Worm (Caenorhabditis elegans) whole organism, young adult: Measurements from ENCODE around the gene B0546.3.
"Not testable (repeated sequence)": the region's sequence is repeated elsewhere in the genome, so short reads cannot be mapped to it uniquely, and the experiment has no call there.

ENCODE experiments used
- B0035.1 ChIP-seq: sonication (generic microtip); optimal IDR thresholded peaks from 2 replicates; lab custom pipeline; 2016; ENCODE audit warnings: missing genetic modification characterization, mild to moderate bottlenecking, missing compliant biosample characterization, missing genotype, missing genetic modification reagents
- F23B12.7 ChIP-seq: sonication (generic microtip); optimal IDR thresholded peaks from 2 replicates; lab custom pipeline; 2017; ENCODE audit warnings: missing genetic modification characterization, mild to moderate bottlenecking, missing compliant biosample characterization, antibody characterized with exemption, moderate library complexity; ENCODE audit not compliant: insufficient read depth
- F33H1.4 ChIP-seq: fragments of 200-800 bp; sonication (Bioruptor generic); IDR thresholded peaks from 2 replicates; pipeline ENCODE4 v1.3.6; 2022; ENCODE audit warnings: missing genetic modification reagents, missing genetic modification characterization, missing compliant biosample characterization
- F57C9.4 ChIP-seq: sonication (generic microtip); optimal IDR thresholded peaks from 2 replicates; lab custom pipeline; 2017; ENCODE audit warnings: mild to moderate bottlenecking, missing genetic modification characterization, missing compliant biosample characterization
- T07F8.4 ChIP-seq: sonication (generic microtip); optimal IDR thresholded peaks from 2 replicates; lab custom pipeline; 2016; ENCODE audit warnings: mild to moderate bottlenecking, missing genetic modification characterization, moderate library complexity, missing compliant biosample characterization
- Y56A3A.18 ChIP-seq: fragments of 200-800 bp; sonication (Bioruptor generic); IDR thresholded peaks from 2 replicates; pipeline ENCODE4 v1.3.6; 2022; ENCODE audit warnings: missing genetic modification reagents, missing genetic modification characterization, missing compliant biosample characterization
- Y79H2A.3 ChIP-seq: fragments of 200-800 bp; sonication (Bioruptor generic); conservative IDR thresholded peaks from 2 replicates; pipeline ENCODE4 v1.3.6; 2022; ENCODE audit warnings: missing genetic modification reagents, missing genetic modification characterization, missing compliant biosample characterization
- akir-1 ChIP-seq: fragments of 200-800 bp; sonication (Bioruptor generic); optimal IDR thresholded peaks from 2 replicates; lab custom pipeline; 2018; ENCODE audit warnings: mild to moderate bottlenecking, missing genetic modification characterization, moderate library complexity, missing compliant biosample characterization
- aptf-3 ChIP-seq: fragments of 200-800 bp; sonication (Bioruptor generic); IDR thresholded peaks from 2 replicates; pipeline ENCODE4 v1.3.6; 2022; ENCODE audit warnings: missing genetic modification characterization, missing compliant biosample characterization
- athp-1 ChIP-seq: sonication (generic microtip); optimal IDR thresholded peaks from 2 replicates; lab custom pipeline; 2017; ENCODE audit warnings: mild to moderate bottlenecking, missing genetic modification characterization, missing compliant biosample characterization
- bed-2 ChIP-seq: fragments of 200-800 bp; sonication (Bioruptor generic); IDR thresholded peaks from 2 replicates; pipeline ENCODE4 v1.3.6; 2022; ENCODE audit warnings: missing genetic modification reagents, missing genetic modification characterization, missing compliant biosample characterization
- ccch-3 ChIP-seq: fragments of 200-800 bp; sonication (Bioruptor generic); optimal IDR thresholded peaks from 2 replicates; lab custom pipeline; 2018; ENCODE audit warnings: mild to moderate bottlenecking, missing genetic modification characterization, missing compliant biosample characterization
- ceh-40 ChIP-seq: fragments of 200-800 bp; sonication (Bioruptor generic); IDR thresholded peaks from 2 replicates; pipeline ENCODE4 v1.3.6; 2022; ENCODE audit warnings: missing genetic modification characterization, missing compliant biosample characterization
- dpl-1 ChIP-seq: fragments of 150-350 bp; optimal IDR thresholded peaks from 2 replicates; lab custom pipeline; 2014; ENCODE audit warnings: missing biosample characterization, missing genetic modification reagents, missing genetic modification characterization
- ekl-4 ChIP-seq: fragments of 200-800 bp; sonication (Bioruptor generic); IDR thresholded peaks from 2 replicates; pipeline ENCODE4 v1.3.6; 2022; ENCODE audit warnings: missing genetic modification reagents, missing genetic modification characterization, missing compliant biosample characterization
- fkh-3 ChIP-seq: sonication (generic microtip); optimal IDR thresholded peaks from 2 replicates; lab custom pipeline; 2016; ENCODE audit warnings: mild to moderate bottlenecking, missing genetic modification characterization, missing compliant biosample characterization
- hmg-20 ChIP-seq: fragments of 200-800 bp; sonication (Bioruptor generic); IDR thresholded peaks from 2 replicates; pipeline ENCODE4 v1.3.6; 2022; ENCODE audit warnings: missing genetic modification reagents, missing genetic modification characterization, missing compliant biosample characterization
- lin-40 ChIP-seq: sonication (generic microtip); optimal IDR thresholded peaks from 2 replicates; lab custom pipeline; 2016; ENCODE audit warnings: missing genetic modification characterization, mild to moderate bottlenecking, missing compliant biosample characterization, missing genotype, missing genetic modification reagents
- lin-54 ChIP-seq: fragments of 200-800 bp; sonication (Bioruptor generic); optimal IDR thresholded peaks from 2 replicates; lab custom pipeline; 2018; ENCODE audit warnings: mild to moderate bottlenecking, missing genetic modification characterization, missing compliant biosample characterization
- madf-10 ChIP-seq: sonication (generic microtip); optimal IDR thresholded peaks from 2 replicates; lab custom pipeline; 2016; ENCODE audit warnings: mild to moderate bottlenecking, missing genetic modification characterization, missing compliant biosample characterization
- mxl-1 ChIP-seq: sonication (generic microtip); optimal IDR thresholded peaks from 2 replicates; lab custom pipeline; 2016; ENCODE audit warnings: missing genetic modification characterization, missing compliant biosample characterization
- nfya-2 ChIP-seq: fragments of 200-800 bp; sonication (Bioruptor generic); IDR thresholded peaks from 2 replicates; pipeline ENCODE4 v1.3.6; 2022; ENCODE audit warnings: missing genetic modification reagents, missing genetic modification characterization, missing compliant biosample characterization
- nhr-179 ChIP-seq: sonication (generic microtip); optimal IDR thresholded peaks from 2 replicates; lab custom pipeline; 2016; ENCODE audit warnings: mild to moderate bottlenecking, missing genetic modification characterization, missing compliant biosample characterization
- nhr-27 ChIP-seq: fragments of 200-800 bp; sonication (Bioruptor generic); optimal IDR thresholded peaks from 2 replicates; lab custom pipeline; 2018; ENCODE audit warnings: mild to moderate bottlenecking, missing genetic modification characterization, moderate library complexity, missing compliant biosample characterization
- pbrm-1 ChIP-seq: fragments of 200-800 bp; sonication (Bioruptor generic); IDR thresholded peaks from 2 replicates; pipeline ENCODE4 v1.3.6; 2022; ENCODE audit warnings: missing genetic modification reagents, missing genetic modification characterization, missing compliant biosample characterization
- rcor-1 ChIP-seq: fragments of 200-800 bp; sonication (Bioruptor generic); IDR thresholded peaks from 2 replicates; pipeline ENCODE4 v1.3.6; 2022; ENCODE audit warnings: missing genetic modification reagents, missing genetic modification characterization, missing compliant biosample characterization
- sdz-38 ChIP-seq: sonication (generic microtip); optimal IDR thresholded peaks from 2 replicates; lab custom pipeline; 2016; ENCODE audit warnings: missing genotype, missing genetic modification characterization, missing compliant biosample characterization
- somi-1 ChIP-seq: fragments of 200-800 bp; sonication (Bioruptor generic); optimal IDR thresholded peaks from 2 replicates; lab custom pipeline; 2018; ENCODE audit warnings: mild to moderate bottlenecking, missing genetic modification characterization, missing compliant biosample characterization
- tbp1 ChIP-seq: fragments of 200-800 bp; sonication (Bioruptor generic); optimal IDR thresholded peaks from 2 replicates; lab custom pipeline; 2018; ENCODE audit warnings: mild to moderate bottlenecking, missing genetic modification characterization, missing compliant biosample characterization
- zfh-2 ChIP-seq: fragments of 200-800 bp; sonication (Bioruptor generic); conservative IDR thresholded peaks from 2 replicates; pipeline ENCODE4 v1.3.6; 2022; ENCODE audit warnings: missing genetic modification reagents, missing genetic modification characterization, missing compliant biosample characterization
- zim-3 ChIP-seq: sonication (generic microtip); optimal IDR thresholded peaks from 2 replicates; lab custom pipeline; 2017; ENCODE audit warnings: mild to moderate bottlenecking, missing genetic modification characterization, moderate library complexity, missing compliant biosample characterization
- ztf-28 ChIP-seq: fragments of 200-800 bp; sonication (Bioruptor generic); IDR thresholded peaks from 2 replicates; pipeline ENCODE4 v1.3.6; 2022; ENCODE audit warnings: missing genetic modification reagents, missing genetic modification characterization, missing compliant biosample characterization

B0546.3 gene

ce11 chrIV:3336585-3336984, 46.1 kb downstream of the B0546.3 start, which contains the start of gene F42A6.6 (continued):
- TF ChIP-seq dpl-1 (GFP tag; lab: Kevin White, UChicago) = no peak
- peak; percentile 48 for TF ChIP-seq F23B12.7 (tag; lab: Kevin White, UChicago)
- TF ChIP-seq bed-2 (GFP tag; lab: Robert Waterston, UW) = no peak
- TF ChIP-seq aptf-3 (GFP tag; lab: Robert Waterston, UW) = peak; percentile 92
- no peak for TF ChIP-seq T07F8.4 (tag; lab: Kevin White, UChicago)
- 0 out of 2 replicates have a peak, but pooled peaks have one; percentile 42 for TF ChIP-seq ztf-28 (GFP tag; lab: Robert Waterston, UW)
- no peak for TF ChIP-seq zfh-2
- peak; percentile 92 for TF ChIP-seq Y79H2A.3 (GFP tag; lab: Robert Waterston, UW)
- TF ChIP-seq akir-1 (GFP tag; lab: Kevin White, UChicago) = no peak
- peak; percentile 86 for TF ChIP-seq ekl-4 (GFP tag; lab: Robert Waterston, UW)
- 0 out of 2 replicates have a peak, but pooled peaks have one; percentile 39 for TF ChIP-seq hmg-20 (GFP tag; lab: Robert Waterston, UW)
- no peak for TF ChIP-seq ceh-40 (GFP tag; lab: Robert Waterston, UW)
- no peak for TF ChIP-seq sdz-38 (tag; lab: Kevin White, UChicago)
- peak; percentile 4 for TF ChIP-seq lin-40 (tag; lab: Kevin White, UChicago)
- TF ChIP-seq nfya-2 (GFP tag; lab: Robert Waterston, UW) = no peak; the same call in 1 of the 2 replicates
- peak; percentile 58 for TF ChIP-seq tbp1 (GFP tag; lab: Kevin White, UChicago)
- TF ChIP-seq rcor-1 (GFP tag; lab: Robert Waterston, UW) = peak; percentile 75
- peak; percentile 83 for TF ChIP-seq pbrm-1 (GFP tag; lab: Robert Waterston, UW)
- TF ChIP-seq madf-10 (tag; lab: Kevin White, UChicago) = no peak
- TF ChIP-seq zim-3 = peak; percentile 62
- TF ChIP-seq fkh-3 (tag; lab: Kevin White, UChicago) = peak; percentile 87
- TF ChIP-seq Y56A3A.18 = peak; percentile 83; the same call in 1 of the 2 replicates
- TF ChIP-seq F57C9.4 = peak; percentile 66
- TF ChIP-seq nhr-27 (tag; lab: Kevin White, UChicago) = peak; percentile 78
- TF ChIP-seq ccch-3 (GFP tag; lab: Kevin White, UChicago) = no peak
- no peak for TF ChIP-seq mxl-1 (tag; lab: Kevin White, UChicago)
- peak; percentile 67 for TF ChIP-seq F33H1.4 (GFP tag; lab: Robert Waterston, UW)
- TF ChIP-seq athp-1 (tag; lab: Kevin White, UChicago) = peak; percentile 85
- TF ChIP-seq nhr-179 (tag; lab: Kevin White, UChicago) = peak; percentile 14
- TF ChIP-seq B0035.1 (tag; lab: Kevin White, UChicago) = peak; percentile 57
- TF ChIP-seq lin-54 (GFP tag; lab: Kevin White, UChicago) = peak; percentile 67

ce11 chrIV:3331758-3332157, 50.9 kb downstream of the B0546.3 start, which contains the start of gene F42A6.5:
Gene F42A6.5 (minus strand): TSS chrIV:3331858.
- not testable (repeated sequence) for TF ChIP-seq somi-1 (GFP tag; lab: Kevin White, UChicago); pbrm-1 (GFP tag; lab: Robert Waterston, UW); mxl-1 (tag; lab: Kevin White, UChicago)
